Fruit fly (Drosophila melanogaster) whole organism, embryonic: Measurements from ENCODE around the gene Cdk5alpha.

Experiments
- CG10267 ChIP-seq: fragments of 200-800 bp; sonication (Bioruptor generic); optimal IDR thresholded peaks from 2 replicates; lab custom pipeline; 2018; ENCODE audit warnings: missing biosample characterization, mild to moderate bottlenecking, missing genetic modification characterization, moderate library complexity
- CG11456 ChIP-seq: fragments of 200-800 bp; sonication (Bioruptor generic); IDR thresholded peaks from 3 replicates; pipeline ENCODE4 v1.3.6; 2022; ENCODE audit warnings: missing biosample characterization, missing genetic modification characterization
- CG12104 ChIP-seq: fragments of 200-800 bp; sonication (Bioruptor generic); optimal IDR thresholded peaks from 3 replicates; lab custom pipeline; 2016; ENCODE audit warnings: missing biosample characterization, missing genetic modification characterization
- CG12155 ChIP-seq: fragments of 200-800 bp; sonication (Bioruptor generic); optimal IDR thresholded peaks from 3 replicates; lab custom pipeline; 2016; ENCODE audit warnings: missing biosample characterization, missing genetic modification characterization
- CG12942 ChIP-seq: fragments of 200-800 bp; sonication (Bioruptor generic); optimal IDR thresholded peaks from 3 replicates; lab custom pipeline; 2016; ENCODE audit warnings: missing biosample characterization, missing genetic modification characterization
- CG13775 ChIP-seq: fragments of 200-800 bp; sonication (Bioruptor generic); optimal IDR thresholded peaks from 3 replicates; lab custom pipeline; 2017; ENCODE audit warnings: missing biosample characterization, mild to moderate bottlenecking, missing genetic modification characterization
- CG14710 ChIP-seq: fragments of 200-800 bp; sonication (Bioruptor generic); optimal IDR thresholded peaks from 3 replicates; lab custom pipeline; 2019; ENCODE audit warnings: missing biosample characterization, mild to moderate bottlenecking, missing genetic modification characterization, moderate library complexity
- CG1529 ChIP-seq: fragments of 200-800 bp; sonication (Bioruptor generic); optimal IDR thresholded peaks from 3 replicates; lab custom pipeline; 2018; ENCODE audit warnings: missing biosample characterization, missing genetic modification characterization
- CG15514 ChIP-seq: fragments of 200-800 bp; sonication (Bioruptor generic); optimal IDR thresholded peaks from 3 replicates; lab custom pipeline; 2017; ENCODE audit warnings: missing biosample characterization, missing genetic modification characterization, mild to moderate bottlenecking, moderate library complexity, missing genetic modification reagents
- CG17829 ChIP-seq: fragments of 200-800 bp; optimal IDR thresholded peaks from 2 replicates; lab custom pipeline; 2019; ENCODE audit warnings: missing biosample characterization, mild to moderate bottlenecking, missing genetic modification characterization, moderate library complexity
- CG18764 ChIP-seq: fragments of 200-800 bp; sonication (Bioruptor generic); optimal IDR thresholded peaks from 3 replicates; lab custom pipeline; 2016; ENCODE audit warnings: missing biosample characterization, missing genetic modification characterization
- CG31388 ChIP-seq: fragments of 200-800 bp; sonication (Bioruptor generic); optimal IDR thresholded peaks from 2 replicates; lab custom pipeline; 2016; ENCODE audit warnings: missing biosample characterization, missing genetic modification characterization
- CG4617 ChIP-seq: fragments of 200-800 bp; sonication (Bioruptor generic); optimal IDR thresholded peaks from 3 replicates; lab custom pipeline; 2016; ENCODE audit warnings: missing biosample characterization, missing genetic modification characterization, borderline replicate concordance
- CG4820 ChIP-seq: fragments of 200-800 bp; sonication (Bioruptor generic); optimal IDR thresholded peaks from 3 replicates; lab custom pipeline; 2016; ENCODE audit warnings: missing biosample characterization, missing genetic modification characterization
- CG6854 ChIP-seq: fragments of 200-800 bp; sonication (Bioruptor generic); optimal IDR thresholded peaks from 3 replicates; lab custom pipeline; 2017; ENCODE audit warnings: missing biosample characterization, mild to moderate bottlenecking, missing genetic modification characterization
- CG8089 ChIP-seq: fragments of 200-800 bp; sonication (Bioruptor generic); optimal IDR thresholded peaks from 3 replicates; lab custom pipeline; 2016; ENCODE audit warnings: missing biosample characterization, missing genetic modification characterization
- CG9817 ChIP-seq: fragments of 200-800 bp; sonication (Bioruptor generic); optimal IDR thresholded peaks from 2 replicates; lab custom pipeline; 2018; ENCODE audit warnings: missing biosample characterization, mild to moderate bottlenecking, missing genetic modification characterization, moderate library complexity
- D ChIP-seq, 2 experiments: fragments of 200-800 bp in 1 of 2; fragments of >200 bp in 1 of 2; sonication (Bioruptor generic) in 1 of 2; optimal IDR thresholded peaks; 2 replicates in 1 of 2; 3 replicates in 1 of 2; lab custom pipeline; 2017; ENCODE audit warnings: mild to moderate bottlenecking in 1 of 2, missing biosample characterization in 1 of 2, missing genetic modification characterization in 1 of 2, missing genetic modification reagents in 1 of 2
- D19B ChIP-seq: fragments of 200-800 bp; sonication (Bioruptor generic); optimal IDR thresholded peaks from 2 replicates; lab custom pipeline; 2017; ENCODE audit warnings: missing biosample characterization, mild to moderate bottlenecking, missing genetic modification characterization
- Dbx ChIP-seq: fragments of 200-800 bp; sonication (Bioruptor generic); IDR thresholded peaks from 3 replicates; pipeline ENCODE4 v1.3.6; 2022; ENCODE audit warnings: missing biosample characterization, missing genetic modification characterization
- Fer3 ChIP-seq: fragments of 200-800 bp; sonication (Bioruptor generic); optimal IDR thresholded peaks from 2 replicates; lab custom pipeline; 2018; ENCODE audit warnings: missing biosample characterization, mild to moderate bottlenecking, missing genetic modification characterization, moderate library complexity
- H2.0 ChIP-seq: fragments of 200-800 bp; sonication (Bioruptor generic); IDR thresholded peaks from 2 replicates; pipeline ENCODE4 v1.3.6; 2022; ENCODE audit warnings: missing biosample characterization, missing genetic modification characterization
- HLH4C ChIP-seq: fragments of 200-800 bp; sonication (Bioruptor generic); IDR thresholded peaks from 3 replicates; pipeline ENCODE4 v1.3.6; 2022; ENCODE audit warnings: missing biosample characterization, missing genetic modification characterization; ENCODE audit not compliant: partially characterized antibody
- Hey ChIP-seq: fragments of 200-800 bp; sonication (Bioruptor generic); optimal IDR thresholded peaks from 3 replicates; lab custom pipeline; 2018; ENCODE audit warnings: missing biosample characterization, mild to moderate bottlenecking, missing genetic modification characterization
- Hr3 ChIP-seq: fragments of 200-800 bp; sonication (Bioruptor generic); optimal IDR thresholded peaks from 3 replicates; lab custom pipeline; 2016; ENCODE audit warnings: missing biosample characterization, missing genetic modification characterization
- Lhr ChIP-seq: fragments of 200-800 bp; sonication (Bioruptor generic); optimal IDR thresholded peaks from 3 replicates; lab custom pipeline; 2017; ENCODE audit warnings: mild to moderate bottlenecking, missing biosample characterization, missing genetic modification reagents, missing genetic modification characterization
- Meics ChIP-seq: fragments of 200-800 bp; sonication (Bioruptor generic); optimal IDR thresholded peaks from 2 replicates; lab custom pipeline; 2017; ENCODE audit warnings: missing biosample characterization, mild to moderate bottlenecking, missing genetic modification characterization
- ab ChIP-seq: fragments of 200-800 bp; sonication (Bioruptor generic); optimal IDR thresholded peaks from 2 replicates; lab custom pipeline; 2016; ENCODE audit warnings: missing biosample characterization, missing genetic modification characterization
- amos ChIP-seq: fragments of 200-800 bp; sonication (Bioruptor generic); IDR thresholded peaks from 2 replicates; pipeline ENCODE4 v1.3.6; 2022; ENCODE audit warnings: missing biosample characterization, missing genetic modification characterization; ENCODE audit not compliant: partially characterized antibody
- ato ChIP-seq: fragments of 200-800 bp; sonication (Bioruptor generic); IDR thresholded peaks from 2 replicates; pipeline ENCODE4 v1.3.6; 2022; ENCODE audit warnings: missing biosample characterization, missing genetic modification characterization; ENCODE audit not compliant: partially characterized antibody
- az2 ChIP-seq: fragments of 200-800 bp; sonication (Bioruptor generic); optimal IDR thresholded peaks from 3 replicates; lab custom pipeline; 2016; ENCODE audit warnings: missing biosample characterization, missing genetic modification characterization
- bab2 ChIP-seq: fragments of 200-800 bp; sonication (Bioruptor generic); optimal IDR thresholded peaks from 2 replicates; lab custom pipeline; 2016; ENCODE audit warnings: missing biosample characterization, missing genetic modification characterization
- dimm ChIP-seq: fragments of 200-800 bp; sonication (Bioruptor generic); IDR thresholded peaks from 2 replicates; pipeline ENCODE4 v1.3.6; 2022; ENCODE audit warnings: missing biosample characterization, missing genetic modification characterization
- dm ChIP-seq: fragments of 200-800 bp; sonication (Bioruptor generic); optimal IDR thresholded peaks from 3 replicates; lab custom pipeline; 2016; ENCODE audit warnings: missing biosample characterization, missing genetic modification characterization
- dysf ChIP-seq: fragments of 200-800 bp; sonication (Bioruptor generic); IDR thresholded peaks from 3 replicates; pipeline ENCODE4 v1.3.6; 2022; ENCODE audit warnings: missing biosample characterization, missing genetic modification characterization
- gt ChIP-seq: fragments of 200-800 bp; sonication (Bioruptor generic); IDR thresholded peaks from 2 replicates; pipeline ENCODE4 v1.3.6; 2022; ENCODE audit warnings: missing biosample characterization, missing genetic modification characterization
- h ChIP-seq: fragments of >200 bp; optimal IDR thresholded peaks from 2 replicates; lab custom pipeline; 2017
- ind ChIP-seq: fragments of 200-800 bp; sonication (Bioruptor generic); optimal IDR thresholded peaks from 3 replicates; lab custom pipeline; 2016; ENCODE audit warnings: missing biosample characterization, missing genetic modification characterization
- lov ChIP-seq, 2 experiments: fragments of 200-800 bp in 1 of 2; fragments of >200 bp in 1 of 2; sonication (Bioruptor generic) in 1 of 2; IDR thresholded peaks in 1 of 2; optimal IDR thresholded peaks in 1 of 2; 2 replicates in 1 of 2; 3 replicates in 1 of 2; pipeline versions ENCODE4 v1.3.6 to Lab custom; 2017 to 2022; ENCODE audit warnings: missing biosample characterization in 1 of 2, missing genetic modification characterization in 1 of 2
- otp ChIP-seq: fragments of 200-800 bp; sonication (Bioruptor generic); IDR thresholded peaks from 3 replicates; pipeline ENCODE4, ENCODE4 v1.3.6; 2022; ENCODE audit warnings: missing biosample characterization, missing genetic modification characterization
- p53 ChIP-seq: fragments of 200-800 bp; sonication (Bioruptor generic); optimal IDR thresholded peaks from 2 replicates; lab custom pipeline; 2016; ENCODE audit warnings: missing biosample characterization, missing genetic modification characterization
- phol ChIP-seq: fragments of 200-800 bp; sonication (Bioruptor generic); optimal IDR thresholded peaks from 3 replicates; lab custom pipeline; 2018; ENCODE audit warnings: missing biosample characterization, mild to moderate bottlenecking, missing genetic modification characterization, moderate library complexity
- pum ChIP-seq: fragments of 200-800 bp; sonication (Bioruptor generic); optimal IDR thresholded peaks from 2 replicates; lab custom pipeline; 2016; ENCODE audit warnings: missing biosample characterization, missing genetic modification characterization
- pzg ChIP-seq: fragments of 200-800 bp; sonication (Bioruptor generic); optimal IDR thresholded peaks from 3 replicates; lab custom pipeline; 2018; ENCODE audit warnings: missing biosample characterization, mild to moderate bottlenecking, missing genetic modification characterization, moderate library complexity
- scrt ChIP-seq: fragments of 200-800 bp; sonication (Bioruptor generic); optimal IDR thresholded peaks from 2 replicates; lab custom pipeline; 2018; ENCODE audit warnings: missing biosample characterization, mild to moderate bottlenecking, missing genetic modification characterization, moderate library complexity
- sens ChIP-seq: fragments of 200-800 bp; sonication (Bioruptor generic); peaks from one replicate; lab custom pipeline; 2016; ENCODE audit warnings: missing biosample characterization, missing genetic modification characterization
- sens-2 ChIP-seq: fragments of 200-800 bp; sonication (Bioruptor generic); IDR thresholded peaks from 2 replicates; pipeline ENCODE4 v1.3.6; 2022; ENCODE audit warnings: missing biosample characterization, missing genetic modification characterization
- sisA ChIP-seq: fragments of 200-800 bp; sonication (Bioruptor generic); IDR thresholded peaks from 2 replicates; pipeline ENCODE4 v1.3.6; 2022; ENCODE audit warnings: missing biosample characterization, missing genetic modification characterization
- stwl ChIP-seq: fragments of 200-800 bp; sonication (Bioruptor generic); optimal IDR thresholded peaks from 3 replicates; lab custom pipeline; 2018; ENCODE audit warnings: missing biosample characterization, mild to moderate bottlenecking, missing genetic modification characterization, moderate library complexity
- wek ChIP-seq: fragments of 200-800 bp; sonication (Bioruptor generic); optimal IDR thresholded peaks from 3 replicates; lab custom pipeline; 2018; ENCODE audit warnings: missing biosample characterization, mild to moderate bottlenecking, missing genetic modification characterization, moderate library complexity
- zen2 ChIP-seq: fragments of 200-800 bp; sonication (Bioruptor generic); IDR thresholded peaks from 3 replicates; pipeline ENCODE4 v1.3.6; 2022; ENCODE audit warnings: missing biosample characterization, missing genetic modification characterization; ENCODE audit not compliant: partially characterized antibody

The Cdk5alpha gene

DNA sequence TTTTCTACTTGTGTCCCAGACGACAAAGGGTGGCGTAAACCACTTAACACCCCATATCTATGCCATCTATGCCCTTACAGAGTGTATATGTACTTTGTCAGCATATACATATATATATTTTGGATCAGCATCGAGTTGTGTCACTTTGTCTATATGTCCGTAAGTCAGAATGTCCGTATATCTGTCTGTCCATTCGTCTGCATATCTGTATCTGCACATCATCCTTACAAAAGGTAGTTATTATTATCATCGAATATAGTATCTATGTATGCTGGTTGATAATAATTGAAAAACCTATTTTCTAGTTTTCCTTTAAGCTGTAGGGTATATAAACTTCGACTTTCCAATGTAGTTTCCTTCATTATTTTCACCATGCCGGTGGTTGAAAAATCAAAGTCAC lies 40.4 kb upstream of the Cdk5alpha start (continued):
- TF ChIP-seq lov (optimal IDR thresholded peaks at IDR 0.05; lab: Kevin White, UChicago) (no peak), lov (GFP tag; IDR thresholded peaks at IDR 0.05; lab: Robert Waterston, UW) (no peak), sisA (GFP tag; lab: Robert Waterston, UW) (no peak), phol (tag; lab: Kevin White, UChicago) (peak; percentile 45), CG12104 (no peak), Meics (GFP tag; lab: Kevin White, UChicago) (no peak), CG6854 (no peak), h (lab: Kevin White, UChicago) (no peak), az2 (peak; percentile 14), CG4617 (no peak), pum (GFP tag; lab: Kevin White, UChicago) (peak; percentile 14), ab (GFP tag; lab: Kevin White, UChicago) (no peak), Lhr (peak; percentile 6), CG10267 (tag; lab: Kevin White, UChicago) (peak; percentile 25), CG31388 (GFP tag; lab: Kevin White, UChicago) (no peak), stwl (tag; lab: Kevin White, UChicago) (no peak), Fer3 (tag; lab: Kevin White, UChicago) (no peak), p53 (no peak), dm (GFP tag; lab: Kevin White, UChicago) (no peak), sens-2 (GFP tag; lab: Robert Waterston, UW) (no peak), CG4820 (GFP tag; lab: Kevin White, UChicago) (no peak), CG8089 (no peak), CG17829 (tag; lab: Kevin White, UChicago) (peak; percentile 36), ato (GFP tag; lab: Robert Waterston, UW) (no peak), gt (GFP tag; lab: Robert Waterston, UW) (no peak), CG18764 (GFP tag; lab: Kevin White, UChicago) (no peak), otp (no peak), ind (GFP tag; lab: Kevin White, UChicago) (no peak), HLH4C (GFP tag; lab: Robert Waterston, UW) (no peak), Hey (tag; lab: Kevin White, UChicago) (no peak), zen2 (GFP tag; lab: Robert Waterston, UW) (no peak), CG12942 (GFP tag; lab: Kevin White, UChicago) (no peak), D19B (no peak), CG9817 (tag; lab: Kevin White, UChicago) (no peak), scrt (GFP tag; lab: Kevin White, UChicago) (no peak), dimm (GFP tag; lab: Robert Waterston, UW) (no peak), wek (no peak), Dbx (no peak), Hr3 (GFP tag; lab: Kevin White, UChicago) (no peak), sens (GFP tag; lab: Kevin White, UChicago) (peak; percentile 88), CG12155 (no peak), CG14710 (tag; lab: Kevin White, UChicago) (peak; percentile 48), D (optimal IDR thresholded peaks at IDR 0.05; lab: Kevin White, UChicago) (no peak), D (GFP tag; optimal IDR thresholded peaks at IDR 0.05; lab: Kevin White, UChicago) (peak; percentile 20), pzg (GFP tag; lab: Kevin White, UChicago) (no peak), CG11456 (GFP tag; lab: Robert Waterston, UW) (no peak), bab2 (GFP tag; lab: Kevin White, UChicago) (no peak), CG1529 (peak; percentile 20), amos (no peak), CG15514 (GFP tag; lab: Kevin White, UChicago) (no peak), CG13775 (GFP tag; lab: Kevin White, UChicago) (no peak), dysf (GFP tag; lab: Robert Waterston, UW) (no peak), H2.0 (no peak)
